Fruit fly (Drosophila melanogaster) whole organism, embryonic: ENCODE results near the gene Dpm1.

Experiments used
- Atf6 ChIP-seq: fragments of 200-800 bp; sonication (Bioruptor generic); IDR thresholded peaks from 2 replicates; pipeline ENCODE4 v1.3.6; 2022; ENCODE audit warnings: missing biosample characterization, missing genetic modification characterization
- B-H1 ChIP-seq: fragments of 200-800 bp; sonication (Bioruptor generic); IDR thresholded peaks from 3 replicates; pipeline ENCODE4 v1.3.6; 2022; ENCODE audit warnings: missing biosample characterization, missing genetic modification characterization
- Bdp1 ChIP-seq: fragments of 200-800 bp; sonication (Bioruptor generic); optimal IDR thresholded peaks from 3 replicates; lab custom pipeline; 2016; ENCODE audit warnings: missing biosample characterization, missing genetic modification characterization
- CG10321 ChIP-seq: fragments of 200-800 bp; sonication (Bioruptor generic); IDR thresholded peaks from 2 replicates; pipeline ENCODE4 v1.3.6; 2022; ENCODE audit warnings: missing biosample characterization, missing genetic modification characterization
- CG12769 ChIP-seq: fragments of 200-800 bp; sonication (Bioruptor generic); optimal IDR thresholded peaks from 2 replicates; lab custom pipeline; 2019; ENCODE audit warnings: missing biosample characterization, mild to moderate bottlenecking, missing genetic modification characterization, moderate library complexity
- CG13123 ChIP-seq: fragments of 200-800 bp; sonication (Bioruptor generic); optimal IDR thresholded peaks from 2 replicates; lab custom pipeline; 2016; ENCODE audit warnings: missing biosample characterization, missing genetic modification characterization
- CG13287 ChIP-seq: fragments of 200-800 bp; sonication (Bioruptor generic); IDR thresholded peaks from 2 replicates; pipeline ENCODE4 v1.3.6; 2022; ENCODE audit warnings: missing biosample characterization, missing genetic modification characterization; ENCODE audit not compliant: partially characterized antibody
- CG14014 ChIP-seq: fragments of 200-800 bp; sonication (Bioruptor generic); IDR thresholded peaks from 2 replicates; pipeline ENCODE4 v1.3.6; 2022; ENCODE audit warnings: missing biosample characterization, missing genetic modification characterization
- CG15073 ChIP-seq: fragments of 200-800 bp; sonication (Bioruptor generic); optimal IDR thresholded peaks from 2 replicates; lab custom pipeline; 2016; ENCODE audit warnings: missing biosample characterization, missing genetic modification characterization
- CG16863 ChIP-seq: fragments of 200-800 bp; sonication (Bioruptor generic); optimal IDR thresholded peaks from 3 replicates; lab custom pipeline; 2016; ENCODE audit warnings: missing biosample characterization, missing genetic modification characterization
- CG17186 ChIP-seq: fragments of 200-800 bp; sonication (Bioruptor generic); optimal IDR thresholded peaks from 3 replicates; lab custom pipeline; 2017; ENCODE audit warnings: missing biosample characterization, missing genetic modification reagents, missing genetic modification characterization
- CG2678 ChIP-seq: fragments of 200-800 bp; sonication (Bioruptor generic); optimal IDR thresholded peaks from 3 replicates; lab custom pipeline; 2019; ENCODE audit warnings: missing biosample characterization, mild to moderate bottlenecking, missing genetic modification characterization, moderate library complexity
- CG3407 ChIP-seq: fragments of 200-800 bp; sonication (Bioruptor generic); optimal IDR thresholded peaks from 2 replicates; lab custom pipeline; 2018; ENCODE audit warnings: missing biosample characterization, mild to moderate bottlenecking, missing genetic modification characterization
- CG3726 ChIP-seq: fragments of 200-800 bp; sonication (Bioruptor generic); IDR thresholded peaks from 3 replicates; pipeline ENCODE4, ENCODE4 v1.3.6; 2022; ENCODE audit warnings: missing biosample characterization, missing genetic modification characterization
- Chrac-16 ChIP-seq: fragments of 200-800 bp; sonication (Bioruptor generic); optimal IDR thresholded peaks from 3 replicates; lab custom pipeline; 2016; ENCODE audit warnings: missing biosample characterization, missing genetic modification characterization
- CoRest ChIP-seq: fragments of 200-800 bp; sonication (Bioruptor generic); optimal IDR thresholded peaks from 3 replicates; lab custom pipeline; 2018; ENCODE audit warnings: missing biosample characterization, mild to moderate bottlenecking, missing genetic modification characterization, moderate library complexity
- CrebB ChIP-seq: fragments of 200-800 bp; sonication (Bioruptor generic); optimal IDR thresholded peaks from 3 replicates; lab custom pipeline; 2018; ENCODE audit warnings: missing biosample characterization, mild to moderate bottlenecking, missing genetic modification characterization
- Dad ChIP-seq: fragments of 200-800 bp; sonication (Bioruptor generic); optimal IDR thresholded peaks from 3 replicates; lab custom pipeline; 2016; ENCODE audit warnings: missing biosample characterization, missing genetic modification characterization
- Dek ChIP-seq: fragments of 200-800 bp; sonication (Bioruptor generic); optimal IDR thresholded peaks from 3 replicates; lab custom pipeline; 2019; ENCODE audit warnings: missing biosample characterization, mild to moderate bottlenecking, missing genetic modification characterization, moderate library complexity
- Dip3 ChIP-seq: fragments of 200-800 bp; sonication (Bioruptor generic); optimal IDR thresholded peaks from 3 replicates; lab custom pipeline; 2016; ENCODE audit warnings: missing biosample characterization, missing genetic modification characterization
- Eip74EF ChIP-seq, 2 experiments: fragments of 200-800 bp in 1 of 2; fragments of >200 bp in 1 of 2; sonication (Bioruptor generic) in 1 of 2; optimal IDR thresholded peaks; 2 replicates each; lab custom pipeline; 2017 to 2019; ENCODE audit warnings: missing biosample characterization in 2 of 2, missing genetic modification characterization in 2 of 2, mild to moderate bottlenecking in 1 of 2, moderate library complexity in 1 of 2
- Fer1 ChIP-seq: fragments of 200-800 bp; sonication (Bioruptor generic); optimal IDR thresholded peaks from 2 replicates; lab custom pipeline; 2017; ENCODE audit warnings: missing biosample characterization, mild to moderate bottlenecking, missing genetic modification characterization
- Fer3 ChIP-seq: fragments of 200-800 bp; sonication (Bioruptor generic); optimal IDR thresholded peaks from 2 replicates; lab custom pipeline; 2018; ENCODE audit warnings: missing biosample characterization, mild to moderate bottlenecking, missing genetic modification characterization, moderate library complexity
- Mes4 ChIP-seq: fragments of 200-800 bp; sonication (Bioruptor generic); optimal IDR thresholded peaks from 2 replicates; lab custom pipeline; 2016; ENCODE audit warnings: missing biosample characterization, missing genetic modification characterization
- Mrtf ChIP-seq: fragments of 200-800 bp; sonication (Bioruptor generic); IDR thresholded peaks from 3 replicates; pipeline ENCODE4 v1.3.6; 2022; ENCODE audit warnings: missing biosample characterization, missing genetic modification characterization
- Six4 ChIP-seq: fragments of 200-800 bp; sonication (Bioruptor generic); optimal IDR thresholded peaks from 2 replicates; lab custom pipeline; 2016; ENCODE audit warnings: missing biosample characterization, missing genetic modification characterization
- YL-1 ChIP-seq: fragments of 200-800 bp; sonication (Bioruptor generic); optimal IDR thresholded peaks from 3 replicates; lab custom pipeline; 2017; ENCODE audit warnings: missing biosample characterization, mild to moderate bottlenecking, missing genetic modification characterization
- ato ChIP-seq: fragments of 200-800 bp; sonication (Bioruptor generic); IDR thresholded peaks from 2 replicates; pipeline ENCODE4 v1.3.6; 2022; ENCODE audit warnings: missing biosample characterization, missing genetic modification characterization; ENCODE audit not compliant: partially characterized antibody
- chif ChIP-seq, 2 experiments: fragments of 200-800 bp; sonication (Bioruptor generic); optimal IDR thresholded peaks; 3 replicates each; lab custom pipeline; 2016; ENCODE audit warnings: missing biosample characterization in 2 of 2, missing genetic modification characterization in 2 of 2
- exex ChIP-seq: fragments of 200-800 bp; sonication (Bioruptor generic); optimal IDR thresholded peaks from 4 replicates; lab custom pipeline; 2018; ENCODE audit warnings: missing biosample characterization, mild to moderate bottlenecking, missing genetic modification characterization, moderate library complexity
- fd96Cb ChIP-seq: fragments of 200-800 bp; sonication (Bioruptor generic); optimal IDR thresholded peaks from 2 replicates; lab custom pipeline; 2018; ENCODE audit warnings: missing biosample characterization, mild to moderate bottlenecking, missing genetic modification characterization, moderate library complexity
- gcm ChIP-seq: fragments of 200-800 bp; sonication (Bioruptor generic); optimal IDR thresholded peaks from 2 replicates; lab custom pipeline; 2019; ENCODE audit warnings: missing biosample characterization, mild to moderate bottlenecking, missing genetic modification characterization, moderate library complexity
- grau ChIP-seq: fragments of 200-800 bp; optimal IDR thresholded peaks from 3 replicates; lab custom pipeline; 2019; ENCODE audit warnings: missing biosample characterization, mild to moderate bottlenecking, missing genetic modification characterization, moderate library complexity
- gt ChIP-seq: fragments of 200-800 bp; sonication (Bioruptor generic); IDR thresholded peaks from 2 replicates; pipeline ENCODE4 v1.3.6; 2022; ENCODE audit warnings: missing biosample characterization, missing genetic modification characterization
- jumu ChIP-seq: fragments of 200-800 bp; sonication (Bioruptor generic); optimal IDR thresholded peaks from 3 replicates; lab custom pipeline; 2016; ENCODE audit warnings: missing biosample characterization, missing genetic modification characterization
- kni ChIP-seq: fragments of 200-800 bp; sonication (Bioruptor generic); optimal IDR thresholded peaks from 3 replicates; lab custom pipeline; 2017; ENCODE audit warnings: mild to moderate bottlenecking, missing biosample characterization, missing genetic modification reagents, missing genetic modification characterization
- lov ChIP-seq, 2 experiments: fragments of 200-800 bp in 1 of 2; fragments of >200 bp in 1 of 2; sonication (Bioruptor generic) in 1 of 2; IDR thresholded peaks in 1 of 2; optimal IDR thresholded peaks in 1 of 2; 2 replicates in 1 of 2; 3 replicates in 1 of 2; pipeline versions ENCODE4 v1.3.6 to Lab custom; 2017 to 2022; ENCODE audit warnings: missing biosample characterization in 1 of 2, missing genetic modification characterization in 1 of 2
- maf-S ChIP-seq: fragments of 200-800 bp; sonication (Bioruptor generic); optimal IDR thresholded peaks from 2 replicates; lab custom pipeline; 2016; ENCODE audit warnings: missing biosample characterization, missing genetic modification characterization
- nom ChIP-seq: fragments of 200-800 bp; sonication (Bioruptor generic); optimal IDR thresholded peaks from 2 replicates; lab custom pipeline; 2017; ENCODE audit warnings: missing biosample characterization, missing genetic modification characterization, mild to moderate bottlenecking, moderate library complexity, missing genetic modification reagents
- oc ChIP-seq: fragments of 200-800 bp; sonication (Bioruptor generic); optimal IDR thresholded peaks from 2 replicates; lab custom pipeline; 2018; ENCODE audit warnings: missing biosample characterization, mild to moderate bottlenecking, missing genetic modification characterization, moderate library complexity
- psq ChIP-seq: fragments of 200-800 bp; sonication (Bioruptor generic); optimal IDR thresholded peaks from 2 replicates; lab custom pipeline; 2017; ENCODE audit warnings: missing biosample characterization, missing genetic modification characterization
- salm ChIP-seq: fragments of 200-800 bp; sonication (Bioruptor generic); optimal IDR thresholded peaks from 2 replicates; lab custom pipeline; 2018; ENCODE audit warnings: missing biosample characterization, mild to moderate bottlenecking, missing genetic modification characterization
- sim ChIP-seq: fragments of 200-800 bp; sonication (Bioruptor generic); IDR thresholded peaks from 2 replicates; pipeline ENCODE4 v1.3.6; 2022; ENCODE audit warnings: missing biosample characterization, missing genetic modification characterization
- slp2 ChIP-seq: fragments of 200-800 bp; sonication (Bioruptor generic); optimal IDR thresholded peaks from 2 replicates; lab custom pipeline; 2016; ENCODE audit warnings: missing biosample characterization, missing genetic modification characterization
- sug ChIP-seq: fragments of 200-800 bp; optimal IDR thresholded peaks from 2 replicates; lab custom pipeline; 2019; ENCODE audit warnings: missing biosample characterization, mild to moderate bottlenecking, missing genetic modification characterization, moderate library complexity
- toy ChIP-seq: fragments of 200-800 bp; sonication (Bioruptor generic); IDR thresholded peaks from 2 replicates; pipeline ENCODE4 v1.3.6; 2022; ENCODE audit warnings: missing biosample characterization, missing genetic modification characterization
- tx ChIP-seq: fragments of 200-800 bp; sonication (Bioruptor generic); optimal IDR thresholded peaks from 2 replicates; lab custom pipeline; 2016; ENCODE audit warnings: missing biosample characterization, missing genetic modification characterization
- unpg ChIP-seq: fragments of 200-800 bp; sonication (Bioruptor generic); optimal IDR thresholded peaks from 3 replicates; lab custom pipeline; 2018; ENCODE audit warnings: missing biosample characterization, mild to moderate bottlenecking, missing genetic modification characterization, moderate library complexity
- zen2 ChIP-seq: fragments of 200-800 bp; sonication (Bioruptor generic); IDR thresholded peaks from 3 replicates; pipeline ENCODE4 v1.3.6; 2022; ENCODE audit warnings: missing biosample characterization, missing genetic modification characterization; ENCODE audit not compliant: partially characterized antibody

Dpm1 gene

DNA sequence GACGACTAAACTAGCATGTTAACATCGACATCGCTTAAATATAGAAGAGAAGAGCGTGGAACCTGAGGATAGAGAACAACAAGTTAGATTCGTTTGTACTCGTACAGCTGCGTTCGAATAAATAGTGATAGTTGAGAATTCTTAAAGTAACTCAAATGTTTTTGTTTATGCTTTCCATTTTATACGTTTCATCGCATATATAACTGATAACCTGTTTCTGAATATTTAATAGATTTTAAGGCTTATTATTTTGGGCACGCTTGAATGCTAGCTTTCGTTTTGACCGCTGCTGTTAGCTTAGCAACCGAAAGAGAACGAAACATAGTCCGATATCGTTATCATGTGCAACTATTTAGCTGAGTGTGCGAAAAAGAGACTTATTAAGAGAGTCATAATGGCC, 2.1 kb upstream of the Dpm1 start (continued):
- TF ChIP-seq fd96Cb (tag; lab: Kevin White, UChicago) (peak; percentile 80), Mrtf (peak; percentile 95), CoRest (tag; lab: Kevin White, UChicago) (peak; percentile 96), YL-1 (GFP tag; lab: Kevin White, UChicago) (peak; percentile 74), toy (GFP tag; lab: Robert Waterston, UW) (peak; percentile 92), chif (GFP tag; optimal IDR thresholded peaks at IDR 0.05; lab: Kevin White, UChicago) (peak; percentile 83 to 93), gcm (GFP tag; lab: Kevin White, UChicago) (peak; percentile 86), CG17186 (GFP tag; lab: Kevin White, UChicago) (no peak), B-H1 (GFP tag; lab: Robert Waterston, UW) (peak; percentile 93), slp2 (GFP tag; lab: Kevin White, UChicago) (peak; percentile 89), Eip74EF (GFP tag; optimal IDR thresholded peaks at IDR 0.05; lab: Kevin White, UChicago) (peak in 1 of 2 experiments; percentile 88), Atf6 (peak; percentile 99), Fer3 (tag; lab: Kevin White, UChicago) (peak; percentile 98), salm (peak; percentile 89), zen2 (GFP tag; lab: Robert Waterston, UW) (no peak), Bdp1 (GFP tag; lab: Kevin White, UChicago) (peak; percentile 81), Six4 (GFP tag; lab: Kevin White, UChicago) (peak; percentile 84), CG2678 (tag; lab: Kevin White, UChicago) (peak; percentile 98), Fer1 (peak; percentile 98), Dek (tag; lab: Kevin White, UChicago) (peak; percentile 98), psq (GFP tag; lab: Kevin White, UChicago) (peak; percentile 55), CG10321 (GFP tag; lab: Robert Waterston, UW) (peak; percentile 75), CG3407 (GFP tag; lab: Kevin White, UChicago) (peak; percentile 69), CG12769 (peak; percentile 99), nom (GFP tag; lab: Kevin White, UChicago) (peak; percentile 86), Mes4 (GFP tag; lab: Kevin White, UChicago) (peak; percentile 81), CG13123 (GFP tag; lab: Kevin White, UChicago) (peak; percentile 86), sug (tag; lab: Kevin White, UChicago) (peak; percentile 95), CG16863 (GFP tag; lab: Kevin White, UChicago) (peak; percentile 89), maf-S (GFP tag; lab: Kevin White, UChicago) (peak; percentile 96), Dad (GFP tag; lab: Kevin White, UChicago) (peak; percentile 86), CG14014 (GFP tag; lab: Robert Waterston, UW) (peak; percentile 98), CG3726 (GFP tag; lab: Robert Waterston, UW) (peak; percentile 90), ato (GFP tag; lab: Robert Waterston, UW) (no peak), Chrac-16 (GFP tag; lab: Kevin White, UChicago) (peak; percentile 91), gt (GFP tag; lab: Robert Waterston, UW) (peak; percentile 65), CrebB (tag; lab: Kevin White, UChicago) (peak; percentile 97), exex (peak; percentile 90), CG13287 (GFP tag; lab: Robert Waterston, UW) (peak; percentile 58; the same call in 1 of the 2 replicates), grau (peak; percentile 96), CG15073 (GFP tag; lab: Kevin White, UChicago) (peak; percentile 28), Dip3 (peak; percentile 98), unpg (peak; percentile 97), kni (GFP tag; lab: Kevin White, UChicago) (no peak), jumu (peak; percentile 89), lov (optimal IDR thresholded peaks at IDR 0.05; lab: Kevin White, UChicago) (no peak), lov (GFP tag; IDR thresholded peaks at IDR 0.05; lab: Robert Waterston, UW) (peak; percentile 80; the same call in 2 of the 3 replicates), tx (GFP tag; lab: Kevin White, UChicago) (peak; percentile 93), oc (tag; lab: Kevin White, UChicago) (peak; percentile 83), sim (peak; percentile 55; the same call in 1 of the 2 replicates)
